Worm (Caenorhabditis elegans): ENCODE measurements around the gene zipt-7.1.

ce11 chrIV:17249691-17250181, 38.2 kb downstream of the zipt-7.1 start, which contains the start of gene eelo-2:
- TF ChIP-seq flt-1 (GFP tag; IDR thresholded peaks at IDR 0.05) (peak; percentile 86), T22C8.4 (GFP tag; IDR thresholded peaks at IDR 0.05) (no peak), ztf-29 (GFP tag; IDR thresholded peaks at IDR 0.05) (peak; percentile 70), tab-1 (GFP tag; IDR thresholded peaks at IDR 0.05) (no peak; the same call in 1 of the 2 replicates), med-1 (GFP tag; optimal IDR thresholded peaks at IDR 0.05; ENCODE audit: insufficient read depth) (no peak), ztf-23 (GFP tag; IDR thresholded peaks at IDR 0.05) (peak; percentile 84), ref-1 (GFP tag; conservative IDR thresholded peaks at IDR 0.05) (no peak), klf-2 (GFP tag; conservative IDR thresholded peaks at IDR 0.05) (no peak)
